Fruit fly (Drosophila melanogaster) whole organism, embryonic: ENCODE results near the gene opa.

Experiments used
- CG11247 ChIP-seq: fragments of 200-800 bp; sonication (Bioruptor generic); IDR thresholded peaks from 2 replicates; pipeline ENCODE4 v1.3.6; 2022; ENCODE audit warnings: missing biosample characterization, missing genetic modification characterization
- CG11695 ChIP-seq: fragments of 200-800 bp; sonication (Bioruptor generic); IDR thresholded peaks from 3 replicates; pipeline ENCODE4 v1.3.6; 2022; ENCODE audit warnings: missing biosample characterization, missing genetic modification characterization
- CG11723 ChIP-seq: fragments of 200-800 bp; sonication (Bioruptor generic); optimal IDR thresholded peaks from 2 replicates; lab custom pipeline; 2017; ENCODE audit warnings: missing biosample characterization, mild to moderate bottlenecking, missing genetic modification characterization
- CG1233 ChIP-seq: fragments of 200-800 bp; sonication (Bioruptor generic); optimal IDR thresholded peaks from 4 replicates; lab custom pipeline; 2018; ENCODE audit warnings: missing biosample characterization, mild to moderate bottlenecking, missing genetic modification characterization
- CG12391 ChIP-seq: fragments of 200-800 bp; sonication (Bioruptor generic); optimal IDR thresholded peaks from 3 replicates; lab custom pipeline; 2018; ENCODE audit warnings: missing biosample characterization, mild to moderate bottlenecking, missing genetic modification characterization, moderate library complexity
- CG18011 ChIP-seq: fragments of 200-800 bp; sonication (Bioruptor generic); optimal IDR thresholded peaks from 2 replicates; lab custom pipeline; 2017; ENCODE audit warnings: missing biosample characterization, missing genetic modification characterization, mild to moderate bottlenecking, moderate library complexity, missing genotype
- CG18599 ChIP-seq: fragments of 200-800 bp; sonication (Bioruptor generic); optimal IDR thresholded peaks from 3 replicates; lab custom pipeline; 2017; ENCODE audit warnings: missing biosample characterization, missing genetic modification characterization, mild to moderate bottlenecking, moderate library complexity, missing genetic modification reagents
- CG2120 ChIP-seq: fragments of 200-800 bp; sonication (Bioruptor generic); optimal IDR thresholded peaks from 3 replicates; lab custom pipeline; 2016; ENCODE audit warnings: missing biosample characterization, missing genetic modification characterization
- CG2678 ChIP-seq: fragments of 200-800 bp; sonication (Bioruptor generic); optimal IDR thresholded peaks from 3 replicates; lab custom pipeline; 2019; ENCODE audit warnings: missing biosample characterization, mild to moderate bottlenecking, missing genetic modification characterization, moderate library complexity
- CG30020 ChIP-seq: fragments of 200-800 bp; optimal IDR thresholded peaks from 2 replicates; lab custom pipeline; 2019; ENCODE audit warnings: missing biosample characterization, mild to moderate bottlenecking, missing genetic modification characterization, moderate library complexity
- CG32532 ChIP-seq: fragments of 200-800 bp; sonication (Bioruptor generic); IDR thresholded peaks from 2 replicates; pipeline ENCODE4 v1.3.6; 2022; ENCODE audit warnings: missing biosample characterization, missing genetic modification characterization
- CG32772 ChIP-seq: fragments of 200-800 bp; sonication (Bioruptor generic); IDR thresholded peaks from 2 replicates; pipeline ENCODE4 v1.3.6; 2022; ENCODE audit warnings: missing biosample characterization, missing genetic modification characterization
- CG33213 ChIP-seq: fragments of 200-800 bp; sonication (Bioruptor generic); optimal IDR thresholded peaks from 3 replicates; lab custom pipeline; 2016; ENCODE audit warnings: missing biosample characterization, missing genetic modification characterization
- CG3726 ChIP-seq: fragments of 200-800 bp; sonication (Bioruptor generic); IDR thresholded peaks from 3 replicates; pipeline ENCODE4, ENCODE4 v1.3.6; 2022; ENCODE audit warnings: missing biosample characterization, missing genetic modification characterization
- CG4328 ChIP-seq: fragments of 200-800 bp; sonication (Bioruptor generic); optimal IDR thresholded peaks from 3 replicates; lab custom pipeline; 2017; ENCODE audit warnings: missing biosample characterization, missing genetic modification reagents, missing genetic modification characterization
- CG7372 ChIP-seq: fragments of 200-800 bp; sonication (Bioruptor generic); IDR thresholded peaks from 2 replicates; pipeline ENCODE4 v1.3.6; 2022; ENCODE audit warnings: missing biosample characterization, missing genetic modification characterization
- CG7839 ChIP-seq: fragments of 200-800 bp; sonication (Bioruptor generic); optimal IDR thresholded peaks from 3 replicates; lab custom pipeline; 2018; ENCODE audit warnings: missing biosample characterization, mild to moderate bottlenecking, missing genetic modification characterization, moderate library complexity
- CG8359 ChIP-seq: fragments of 200-800 bp; sonication (Bioruptor generic); optimal IDR thresholded peaks from 2 replicates; lab custom pipeline; 2017; ENCODE audit warnings: missing biosample characterization, mild to moderate bottlenecking, missing genetic modification characterization, borderline replicate concordance
- CG9727 ChIP-seq: fragments of 200-800 bp; sonication (Bioruptor generic); optimal IDR thresholded peaks from 3 replicates; lab custom pipeline; 2017; ENCODE audit warnings: missing biosample characterization, mild to moderate bottlenecking, missing genetic modification characterization
- CG9817 ChIP-seq: fragments of 200-800 bp; sonication (Bioruptor generic); optimal IDR thresholded peaks from 2 replicates; lab custom pipeline; 2018; ENCODE audit warnings: missing biosample characterization, mild to moderate bottlenecking, missing genetic modification characterization, moderate library complexity
- D ChIP-seq, 2 experiments: fragments of 200-800 bp in 1 of 2; fragments of >200 bp in 1 of 2; sonication (Bioruptor generic) in 1 of 2; optimal IDR thresholded peaks; 2 replicates in 1 of 2; 3 replicates in 1 of 2; lab custom pipeline; 2017; ENCODE audit warnings: mild to moderate bottlenecking in 1 of 2, missing biosample characterization in 1 of 2, missing genetic modification characterization in 1 of 2, missing genetic modification reagents in 1 of 2
- Dbx ChIP-seq: fragments of 200-800 bp; sonication (Bioruptor generic); IDR thresholded peaks from 3 replicates; pipeline ENCODE4 v1.3.6; 2022; ENCODE audit warnings: missing biosample characterization, missing genetic modification characterization
- Deaf1 ChIP-seq: fragments of 200-800 bp; optimal IDR thresholded peaks from 3 replicates; lab custom pipeline; 2019; ENCODE audit warnings: missing biosample characterization, mild to moderate bottlenecking, missing genetic modification characterization, moderate library complexity
- Ets65A ChIP-seq: fragments of 200-800 bp; sonication (Bioruptor generic); peaks from one replicate; lab custom pipeline; 2016; ENCODE audit warnings: missing biosample characterization, missing genetic modification characterization
- Meics ChIP-seq: fragments of 200-800 bp; sonication (Bioruptor generic); optimal IDR thresholded peaks from 2 replicates; lab custom pipeline; 2017; ENCODE audit warnings: missing biosample characterization, mild to moderate bottlenecking, missing genetic modification characterization
- Neu2 ChIP-seq: fragments of 200-800 bp; sonication (Bioruptor generic); optimal IDR thresholded peaks from 3 replicates; lab custom pipeline; 2016; ENCODE audit warnings: missing biosample characterization, missing genetic modification characterization, borderline replicate concordance
- Nf-YA ChIP-seq: fragments of 200-800 bp; sonication (Bioruptor generic); IDR thresholded peaks from 2 replicates; pipeline ENCODE4 v1.3.6; 2022; ENCODE audit warnings: missing biosample characterization, missing genetic modification characterization
- Rfx ChIP-seq: fragments of 200-800 bp; sonication (Bioruptor generic); IDR thresholded peaks from 2 replicates; pipeline ENCODE4 v1.3.6; 2022; ENCODE audit warnings: missing biosample characterization, missing genetic modification characterization
- Sry-β ChIP-seq: fragments of 200-800 bp; sonication (Bioruptor generic); optimal IDR thresholded peaks from 2 replicates; lab custom pipeline; 2018; ENCODE audit warnings: missing biosample characterization, mild to moderate bottlenecking, missing genetic modification characterization, moderate library complexity
- Ssrp ChIP-seq: fragments of 200-800 bp; sonication (Bioruptor generic); optimal IDR thresholded peaks from 2 replicates; lab custom pipeline; 2018; ENCODE audit warnings: missing biosample characterization, mild to moderate bottlenecking, missing genetic modification characterization, moderate library complexity
- Xrp1 ChIP-seq: fragments of 200-800 bp; sonication (Bioruptor generic); IDR thresholded peaks from 2 replicates; pipeline ENCODE4 v1.3.6; 2022; ENCODE audit warnings: missing biosample characterization, missing genetic modification characterization
- ase ChIP-seq: fragments of 200-800 bp; sonication (Bioruptor generic); IDR thresholded peaks from 3 replicates; pipeline ENCODE4 v1.3.6; 2022; ENCODE audit warnings: missing biosample characterization, missing genetic modification characterization
- bsh ChIP-seq, 2 experiments: fragments of 200-800 bp; sonication (Bioruptor generic); optimal IDR thresholded peaks; 2 replicates each; lab custom pipeline; 2017 to 2018; ENCODE audit warnings: mild to moderate bottlenecking in 2 of 2, missing biosample characterization in 2 of 2, missing genetic modification characterization in 2 of 2, moderate library complexity in 1 of 2
- eve ChIP-seq, 2 experiments: fragments of >200 bp; optimal IDR thresholded peaks; 2 replicates each; lab custom pipeline; 2017; ENCODE audit warnings: missing biosample characterization in 2 of 2, missing genetic modification characterization in 2 of 2
- fd96Cb ChIP-seq: fragments of 200-800 bp; sonication (Bioruptor generic); optimal IDR thresholded peaks from 2 replicates; lab custom pipeline; 2018; ENCODE audit warnings: missing biosample characterization, mild to moderate bottlenecking, missing genetic modification characterization, moderate library complexity
- fru ChIP-seq: fragments of >200 bp; optimal IDR thresholded peaks from 2 replicates; lab custom pipeline; 2017
- gce ChIP-seq: fragments of 200-800 bp; sonication (Bioruptor generic); IDR thresholded peaks from 3 replicates; pipeline ENCODE4 v1.3.6; 2022; ENCODE audit warnings: missing biosample characterization, missing genetic modification characterization
- gem ChIP-seq: fragments of 200-800 bp; sonication (Bioruptor generic); optimal IDR thresholded peaks from 2 replicates; lab custom pipeline; 2019; ENCODE audit warnings: missing biosample characterization, mild to moderate bottlenecking, missing genetic modification characterization, moderate library complexity
- gsb ChIP-seq: fragments of 200-800 bp; sonication (Bioruptor generic); IDR thresholded peaks from 2 replicates; pipeline ENCODE4 v1.3.6; 2022; ENCODE audit warnings: missing biosample characterization, missing genetic modification characterization
- hbn ChIP-seq: fragments of 200-800 bp; sonication (Bioruptor generic); IDR thresholded peaks from 2 replicates; pipeline ENCODE4 v1.3.6; 2022; ENCODE audit warnings: missing biosample characterization, missing genetic modification characterization; ENCODE audit not compliant: partially characterized antibody
- her ChIP-seq: fragments of 200-800 bp; sonication (Bioruptor generic); optimal IDR thresholded peaks from 2 replicates; lab custom pipeline; 2016; ENCODE audit warnings: missing biosample characterization, missing genetic modification characterization
- jumu ChIP-seq: fragments of 200-800 bp; sonication (Bioruptor generic); optimal IDR thresholded peaks from 3 replicates; lab custom pipeline; 2016; ENCODE audit warnings: missing biosample characterization, missing genetic modification characterization
- klu ChIP-seq: fragments of 200-800 bp; sonication (Bioruptor generic); IDR thresholded peaks from 2 replicates; pipeline ENCODE4 v1.3.6; 2022; ENCODE audit warnings: missing biosample characterization, missing genetic modification characterization
- lilli ChIP-seq: fragments of 200-800 bp; sonication (Bioruptor generic); optimal IDR thresholded peaks from 3 replicates; lab custom pipeline; 2016; ENCODE audit warnings: missing biosample characterization, missing genetic modification characterization
- lov ChIP-seq, 2 experiments: fragments of 200-800 bp in 1 of 2; fragments of >200 bp in 1 of 2; sonication (Bioruptor generic) in 1 of 2; IDR thresholded peaks in 1 of 2; optimal IDR thresholded peaks in 1 of 2; 2 replicates in 1 of 2; 3 replicates in 1 of 2; pipeline versions ENCODE4 v1.3.6 to Lab custom; 2017 to 2022; ENCODE audit warnings: missing biosample characterization in 1 of 2, missing genetic modification characterization in 1 of 2
- stc ChIP-seq: fragments of 200-800 bp; sonication (Bioruptor generic); IDR thresholded peaks from 2 replicates; pipeline ENCODE4 v1.3.6; 2022; ENCODE audit warnings: missing biosample characterization, missing genetic modification characterization
- tgo ChIP-seq: fragments of 200-800 bp; sonication (Bioruptor generic); IDR thresholded peaks from 3 replicates; pipeline ENCODE4 v1.3.6; 2022; ENCODE audit warnings: missing biosample characterization, missing genetic modification characterization
- toy ChIP-seq: fragments of 200-800 bp; sonication (Bioruptor generic); IDR thresholded peaks from 2 replicates; pipeline ENCODE4 v1.3.6; 2022; ENCODE audit warnings: missing biosample characterization, missing genetic modification characterization
- vnd ChIP-seq: fragments of 200-800 bp; sonication (Bioruptor generic); IDR thresholded peaks from 3 replicates; pipeline ENCODE4 v1.3.6; 2022; ENCODE audit warnings: missing biosample characterization, missing genetic modification characterization; ENCODE audit not compliant: partially characterized antibody

opa gene

dm6 chr3R:4912130-4912549 is 59.5 kb downstream of the opa start (continued):
- TF ChIP-seq CG11695 (GFP tag; lab: Robert Waterston, UW) (peak; percentile 60; the same call in 1 of the 3 replicates), CG3726 (no peak), bsh (GFP tag; optimal IDR thresholded peaks at IDR 0.05; lab: Kevin White, UChicago) (peak in 1 of 2 experiments; percentile 56), gce (GFP tag; lab: Robert Waterston, UW) (0 out of 3 replicates have a peak, but pooled peaks have one; percentile 25), CG2678 (tag; lab: Kevin White, UChicago) (peak; percentile 75), Ssrp (tag; lab: Kevin White, UChicago) (no peak), Ets65A (GFP tag; lab: Kevin White, UChicago) (no peak), CG12391 (peak; percentile 62), CG9727 (peak; percentile 61), Rfx (GFP tag; lab: Robert Waterston, UW) (peak; percentile 89), fru (lab: Kevin White, UChicago) (no peak), tgo (GFP tag; lab: Robert Waterston, UW) (peak; percentile 46), CG1233 (GFP tag; lab: Kevin White, UChicago) (peak; percentile 47), lov (optimal IDR thresholded peaks at IDR 0.05; lab: Kevin White, UChicago) (no peak), lov (GFP tag; IDR thresholded peaks at IDR 0.05; lab: Robert Waterston, UW) (peak; percentile 68), CG11723 (GFP tag; lab: Kevin White, UChicago) (peak; percentile 26), CG9817 (tag; lab: Kevin White, UChicago) (peak; percentile 66), Xrp1 (peak; percentile 68), Deaf1 (peak; percentile 59), CG32772 (GFP tag; lab: Robert Waterston, UW) (peak; percentile 69), Nf-YA (peak; percentile 51; the same call in 1 of the 2 replicates), CG18011 (GFP tag; lab: Kevin White, UChicago) (peak; percentile 35), CG11247 (GFP tag; lab: Robert Waterston, UW) (peak; percentile 71), Sry-β (GFP tag; lab: Kevin White, UChicago) (no peak), Meics (GFP tag; lab: Kevin White, UChicago) (peak; percentile 95), CG7839 (peak; percentile 69), CG32532 (GFP tag; lab: Robert Waterston, UW) (peak; percentile 81), klu (GFP tag; lab: Robert Waterston, UW) (peak; percentile 78), Neu2 (GFP tag; lab: Kevin White, UChicago) (peak; percentile 14), gsb (GFP tag; lab: Robert Waterston, UW) (0 out of 2 replicates have a peak, but pooled peaks have one; percentile 43), CG8359 (GFP tag; lab: Kevin White, UChicago) (no peak), eve (GFP tag; optimal IDR thresholded peaks at IDR 0.05; lab: Kevin White, UChicago) (no peak), CG30020 (tag; lab: Kevin White, UChicago) (no peak), her (peak; percentile 63), CG18599 (GFP tag; lab: Kevin White, UChicago) (peak; percentile 88), Dbx (GFP tag; lab: Robert Waterston, UW) (peak; percentile 79), hbn (GFP tag; lab: Robert Waterston, UW) (no peak), gem (tag; lab: Kevin White, UChicago) (peak; percentile 72), stc (GFP tag; lab: Robert Waterston, UW) (peak; percentile 54; the same call in 1 of the 2 replicates), vnd (GFP tag; lab: Robert Waterston, UW) (no peak), toy (GFP tag; lab: Robert Waterston, UW) (peak; percentile 39; the same call in 1 of the 2 replicates), CG2120 (GFP tag; lab: Kevin White, UChicago) (peak; percentile 88), CG33213 (peak; percentile 45), CG4328 (peak; percentile 38), jumu (peak; percentile 60), CG7372 (GFP tag; lab: Robert Waterston, UW) (peak; percentile 50; the same call in 1 of the 2 replicates), ase (GFP tag; lab: Robert Waterston, UW) (peak; percentile 68; the same call in 1 of the 3 replicates), fd96Cb (tag; lab: Kevin White, UChicago) (peak; percentile 51), lilli (GFP tag; lab: Kevin White, UChicago) (peak; percentile 80), D (optimal IDR thresholded peaks at IDR 0.05; lab: Kevin White, UChicago) (no peak), D (GFP tag; optimal IDR thresholded peaks at IDR 0.05; lab: Kevin White, UChicago) (peak; percentile 39)
